Fruit fly (Drosophila melanogaster) whole organism, adult: ENCODE data around the gene Gug.

Experiments used
- CG11617 ChIP-seq: fragments of 200-800 bp; sonication (Bioruptor generic); optimal IDR thresholded peaks from 2 replicates; lab custom pipeline; 2017; ENCODE audit warnings: mild to moderate bottlenecking, missing biosample characterization, missing genetic modification reagents, missing genetic modification characterization
- CG12768 ChIP-seq: fragments of 200-800 bp; sonication (Bioruptor generic); optimal IDR thresholded peaks from 2 replicates; lab custom pipeline; 2017; ENCODE audit warnings: missing biosample characterization, missing genetic modification characterization, mild to moderate bottlenecking, moderate library complexity, missing genetic modification reagents
- CG14711 ChIP-seq: fragments of 200-800 bp; sonication (Bioruptor generic); optimal IDR thresholded peaks from 2 replicates; lab custom pipeline; 2018; ENCODE audit warnings: missing biosample characterization, mild to moderate bottlenecking, missing genetic modification characterization, moderate library complexity
- CG7101 ChIP-seq: fragments of 200-800 bp; sonication (Bioruptor generic); optimal IDR thresholded peaks from 2 replicates; lab custom pipeline; 2018; ENCODE audit warnings: missing biosample characterization, mild to moderate bottlenecking, missing genetic modification characterization, moderate library complexity
- Crg-1 ChIP-seq: fragments of 200-800 bp; sonication (Bioruptor generic); optimal IDR thresholded peaks from 2 replicates; lab custom pipeline; 2016; ENCODE audit warnings: missing biosample characterization, missing genetic modification characterization
- bab1 ChIP-seq: fragments of 200-800 bp; sonication (Bioruptor generic); optimal IDR thresholded peaks from 3 replicates; lab custom pipeline; 2019; ENCODE audit warnings: missing biosample characterization, mild to moderate bottlenecking, missing genetic modification characterization, moderate library complexity
- cnc ChIP-seq, 2 experiments: fragments of >200 bp; optimal IDR thresholded peaks; 2 replicates each; lab custom pipeline; 2017
- kay ChIP-seq: fragments of 200-800 bp; sonication (Bioruptor generic); peaks from one replicate; lab custom pipeline; 2016; ENCODE audit warnings: missing biosample characterization, missing genetic modification characterization, borderline replicate concordance
- pad ChIP-seq: fragments of 200-800 bp; sonication (Bioruptor generic); optimal IDR thresholded peaks from 3 replicates; lab custom pipeline; 2017; ENCODE audit warnings: missing biosample characterization, missing genetic modification characterization, mild to moderate bottlenecking, moderate library complexity, missing genetic modification reagents

DNA sequence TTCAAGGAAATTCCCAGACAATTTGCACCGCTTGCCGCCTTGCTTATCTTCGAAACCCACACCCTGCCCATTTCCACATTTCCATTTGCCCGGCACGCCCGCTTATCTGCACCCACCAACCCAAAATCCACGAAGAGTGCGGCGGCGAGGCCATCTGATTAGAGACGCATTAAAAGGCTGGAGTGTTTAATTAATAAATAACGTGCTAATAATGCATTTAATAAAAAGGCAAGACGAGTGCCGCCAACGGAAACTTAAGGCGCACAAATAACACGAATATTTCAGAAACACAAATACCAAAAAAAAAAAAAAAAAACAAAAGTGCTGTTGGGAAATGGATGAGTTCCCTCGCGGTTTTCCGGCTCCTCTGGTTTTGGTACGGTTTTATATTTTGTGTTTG is 3.3 kb downstream of the Gug start:
- TF ChIP-seq CG14711 (no peak), Crg-1 (GFP tag; lab: Kevin White, UChicago) (no peak), CG12768 (no peak), CG11617 (no peak), bab1 (GFP tag; lab: Kevin White, UChicago) (no peak), cnc (optimal IDR thresholded peaks at IDR 0.05; lab: Kevin White, UChicago) (no peak), kay (GFP tag; lab: Kevin White, UChicago) (no peak), pad (GFP tag; lab: Kevin White, UChicago) (no peak), CG7101 (tag; lab: Kevin White, UChicago) (no peak)
